Fruit fly (Drosophila melanogaster) whole organism, embryonic: Measurements from ENCODE around the gene Rab5.

Experiments used
- CG10959 ChIP-seq: fragments of 200-800 bp; sonication (Bioruptor generic); IDR thresholded peaks from 2 replicates; pipeline ENCODE4 v1.3.6; 2022; ENCODE audit warnings: missing biosample characterization, missing genetic modification characterization
- CG11398 ChIP-seq: fragments of 200-800 bp; sonication (Bioruptor generic); optimal IDR thresholded peaks from 2 replicates; lab custom pipeline; 2016; ENCODE audit warnings: missing biosample characterization, missing genetic modification characterization
- CG11504 ChIP-seq: fragments of 200-800 bp; sonication (Bioruptor generic); optimal IDR thresholded peaks from 3 replicates; lab custom pipeline; 2019; ENCODE audit warnings: missing biosample characterization, mild to moderate bottlenecking, missing genetic modification characterization, moderate library complexity
- CG11695 ChIP-seq: fragments of 200-800 bp; sonication (Bioruptor generic); IDR thresholded peaks from 3 replicates; pipeline ENCODE4 v1.3.6; 2022; ENCODE audit warnings: missing biosample characterization, missing genetic modification characterization
- CG12391 ChIP-seq: fragments of 200-800 bp; sonication (Bioruptor generic); optimal IDR thresholded peaks from 3 replicates; lab custom pipeline; 2018; ENCODE audit warnings: missing biosample characterization, mild to moderate bottlenecking, missing genetic modification characterization, moderate library complexity
- CG13775 ChIP-seq: fragments of 200-800 bp; sonication (Bioruptor generic); optimal IDR thresholded peaks from 3 replicates; lab custom pipeline; 2017; ENCODE audit warnings: missing biosample characterization, mild to moderate bottlenecking, missing genetic modification characterization
- CG14667 ChIP-seq: fragments of 200-800 bp; sonication (Bioruptor generic); IDR thresholded peaks from 2 replicates; pipeline ENCODE4 v1.3.6; 2022; ENCODE audit warnings: missing biosample characterization, missing genetic modification characterization
- CG1603 ChIP-seq: fragments of 200-800 bp; sonication (Bioruptor generic); optimal IDR thresholded peaks from 2 replicates; lab custom pipeline; 2019; ENCODE audit warnings: missing biosample characterization, mild to moderate bottlenecking, missing genetic modification characterization, moderate library complexity
- CG16779 ChIP-seq: fragments of 200-800 bp; sonication (Bioruptor generic); IDR thresholded peaks from 2 replicates; pipeline ENCODE4 v1.3.6; 2022; ENCODE audit warnings: missing biosample characterization, missing genetic modification characterization
- CG4282 ChIP-seq: fragments of 200-800 bp; sonication (Bioruptor generic); optimal IDR thresholded peaks from 2 replicates; lab custom pipeline; 2016; ENCODE audit warnings: missing biosample characterization, missing genetic modification characterization
- CG4328 ChIP-seq: fragments of 200-800 bp; sonication (Bioruptor generic); optimal IDR thresholded peaks from 3 replicates; lab custom pipeline; 2017; ENCODE audit warnings: missing biosample characterization, missing genetic modification reagents, missing genetic modification characterization
- CG5245 ChIP-seq: fragments of 200-800 bp; sonication (Bioruptor generic); optimal IDR thresholded peaks from 3 replicates; lab custom pipeline; 2016; ENCODE audit warnings: missing biosample characterization, missing genetic modification characterization
- CG6813 ChIP-seq: fragments of 200-800 bp; sonication (Bioruptor generic); optimal IDR thresholded peaks from 2 replicates; lab custom pipeline; 2017; ENCODE audit warnings: missing biosample characterization, missing genetic modification characterization, mild to moderate bottlenecking, moderate library complexity, missing genetic modification reagents
- CG7786 ChIP-seq: fragments of 200-800 bp; sonication (Bioruptor generic); optimal IDR thresholded peaks from 2 replicates; lab custom pipeline; 2016; ENCODE audit warnings: missing biosample characterization, missing genetic modification characterization
- CG8281 ChIP-seq: fragments of 200-800 bp; sonication (Bioruptor generic); optimal IDR thresholded peaks from 2 replicates; lab custom pipeline; 2018; ENCODE audit warnings: missing biosample characterization, mild to moderate bottlenecking, missing genetic modification characterization, moderate library complexity
- CG8478 ChIP-seq: fragments of >200 bp; optimal IDR thresholded peaks from 2 replicates; lab custom pipeline; 2018
- Doc2 ChIP-seq: fragments of 200-800 bp; sonication (Bioruptor generic); IDR thresholded peaks from 2 replicates; pipeline ENCODE4 v1.3.6; 2022; ENCODE audit warnings: missing biosample characterization, missing genetic modification characterization
- Fer3 ChIP-seq: fragments of 200-800 bp; sonication (Bioruptor generic); optimal IDR thresholded peaks from 2 replicates; lab custom pipeline; 2018; ENCODE audit warnings: missing biosample characterization, mild to moderate bottlenecking, missing genetic modification characterization, moderate library complexity
- HLH3B ChIP-seq: fragments of 200-800 bp; sonication (Bioruptor generic); IDR thresholded peaks from 2 replicates; pipeline ENCODE4 v1.3.6; 2022; ENCODE audit warnings: missing biosample characterization, missing genetic modification characterization
- Myb ChIP-seq: fragments of 200-800 bp; sonication (Bioruptor generic); optimal IDR thresholded peaks from 2 replicates; lab custom pipeline; 2016; ENCODE audit warnings: missing biosample characterization, missing genetic modification characterization
- Nf-YA ChIP-seq: fragments of 200-800 bp; sonication (Bioruptor generic); IDR thresholded peaks from 2 replicates; pipeline ENCODE4 v1.3.6; 2022; ENCODE audit warnings: missing biosample characterization, missing genetic modification characterization
- Nf-YB ChIP-seq: fragments of 200-800 bp; sonication (Bioruptor generic); optimal IDR thresholded peaks from 3 replicates; lab custom pipeline; 2019; ENCODE audit warnings: missing biosample characterization, mild to moderate bottlenecking, missing genetic modification characterization, moderate library complexity
- Sin3A ChIP-seq: fragments of >200 bp; optimal IDR thresholded peaks from 2 replicates; lab custom pipeline; 2018
- br ChIP-seq: fragments of >200 bp; optimal IDR thresholded peaks from 2 replicates; lab custom pipeline; 2017
- chn ChIP-seq: fragments of 200-800 bp; sonication (Bioruptor generic); optimal IDR thresholded peaks from 2 replicates; lab custom pipeline; 2016; ENCODE audit warnings: missing biosample characterization, missing genetic modification characterization
- ci ChIP-seq: fragments of 200-800 bp; sonication (Bioruptor generic); IDR thresholded peaks from 3 replicates; pipeline ENCODE4 v1.3.6; 2022; ENCODE audit warnings: missing biosample characterization, missing genetic modification characterization
- da ChIP-seq: fragments of 200-800 bp; sonication (Bioruptor generic); optimal IDR thresholded peaks from 2 replicates; lab custom pipeline; 2016; ENCODE audit warnings: missing biosample characterization, missing genetic modification characterization
- dati ChIP-seq: fragments of 200-800 bp; sonication (Bioruptor generic); IDR thresholded peaks from 2 replicates; pipeline ENCODE4 v1.3.6; 2022; ENCODE audit warnings: missing biosample characterization, missing genetic modification characterization
- dmrt11E ChIP-seq: fragments of 200-800 bp; sonication (Bioruptor generic); optimal IDR thresholded peaks from 3 replicates; lab custom pipeline; 2018; ENCODE audit warnings: missing biosample characterization, mild to moderate bottlenecking, missing genetic modification characterization, moderate library complexity
- eyg ChIP-seq: fragments of 200-800 bp; sonication (Bioruptor generic); optimal IDR thresholded peaks from 3 replicates; lab custom pipeline; 2016; ENCODE audit warnings: missing biosample characterization, missing genetic modification characterization
- ftz-f1 ChIP-seq: fragments of 200-800 bp; sonication (Bioruptor generic); optimal IDR thresholded peaks from 2 replicates; lab custom pipeline; 2016; ENCODE audit warnings: missing biosample characterization, missing genetic modification characterization
- her ChIP-seq: fragments of 200-800 bp; sonication (Bioruptor generic); optimal IDR thresholded peaks from 2 replicates; lab custom pipeline; 2016; ENCODE audit warnings: missing biosample characterization, missing genetic modification characterization
- ken ChIP-seq: fragments of 200-800 bp; sonication (Bioruptor generic); IDR thresholded peaks from 3 replicates; pipeline ENCODE4 v1.3.6; 2022; ENCODE audit warnings: missing biosample characterization, missing genetic modification characterization
- luna ChIP-seq: fragments of 200-800 bp; sonication (Bioruptor generic); optimal IDR thresholded peaks from 2 replicates; lab custom pipeline; 2016; ENCODE audit warnings: missing biosample characterization, missing genetic modification characterization
- nom ChIP-seq: fragments of 200-800 bp; sonication (Bioruptor generic); optimal IDR thresholded peaks from 2 replicates; lab custom pipeline; 2017; ENCODE audit warnings: missing biosample characterization, missing genetic modification characterization, mild to moderate bottlenecking, moderate library complexity, missing genetic modification reagents
- otp ChIP-seq: fragments of 200-800 bp; sonication (Bioruptor generic); IDR thresholded peaks from 3 replicates; pipeline ENCODE4, ENCODE4 v1.3.6; 2022; ENCODE audit warnings: missing biosample characterization, missing genetic modification characterization
- pros ChIP-seq: fragments of 200-800 bp; sonication (Bioruptor generic); optimal IDR thresholded peaks from 3 replicates; lab custom pipeline; 2019; ENCODE audit warnings: missing biosample characterization, mild to moderate bottlenecking, missing genetic modification characterization, moderate library complexity
- psq ChIP-seq: fragments of 200-800 bp; sonication (Bioruptor generic); optimal IDR thresholded peaks from 2 replicates; lab custom pipeline; 2017; ENCODE audit warnings: missing biosample characterization, missing genetic modification characterization
- salm ChIP-seq: fragments of 200-800 bp; sonication (Bioruptor generic); optimal IDR thresholded peaks from 2 replicates; lab custom pipeline; 2018; ENCODE audit warnings: missing biosample characterization, mild to moderate bottlenecking, missing genetic modification characterization
- sisA ChIP-seq: fragments of 200-800 bp; sonication (Bioruptor generic); IDR thresholded peaks from 2 replicates; pipeline ENCODE4 v1.3.6; 2022; ENCODE audit warnings: missing biosample characterization, missing genetic modification characterization
- twi ChIP-seq: fragments of 200-800 bp; optimal IDR thresholded peaks from 2 replicates; lab custom pipeline; 2019; ENCODE audit warnings: missing biosample characterization, mild to moderate bottlenecking, missing genetic modification characterization, moderate library complexity
- z ChIP-seq: fragments of 200-800 bp; sonication (Bioruptor generic); IDR thresholded peaks from 3 replicates; pipeline ENCODE4 v1.3.6; 2022; ENCODE audit warnings: missing biosample characterization, missing genetic modification characterization
- zfh1 ChIP-seq: fragments of 200-800 bp; sonication (Bioruptor generic); IDR thresholded peaks from 3 replicates; pipeline ENCODE4 v1.3.6; 2022; ENCODE audit warnings: missing biosample characterization, missing genetic modification characterization

The Rab5 gene

DNA sequence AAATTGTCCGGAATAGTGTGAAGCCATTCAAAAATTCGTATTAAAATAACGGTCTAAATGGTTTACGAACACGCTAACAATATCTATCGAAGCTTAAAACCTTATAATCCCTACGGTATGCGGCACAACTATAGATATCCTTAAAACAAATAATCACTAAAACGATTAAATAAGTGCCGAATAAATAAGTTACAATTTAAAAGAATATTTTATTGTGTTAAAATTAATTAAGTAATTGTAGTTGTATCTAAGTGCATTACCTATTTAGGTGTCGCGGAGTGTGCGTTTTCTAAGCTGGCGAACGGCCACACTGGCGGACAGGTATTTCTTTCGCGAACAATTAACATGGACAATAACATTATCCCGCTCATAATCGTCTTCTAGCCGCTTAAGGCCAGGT is 15.7 kb upstream of the Rab5 start, which contains the start of gene Eogt (continued):
- no peak for TF ChIP-seq CG4282 (GFP tag; lab: Kevin White, UChicago)
- TF ChIP-seq Nf-YA (GFP tag; lab: Robert Waterston, UW): peak; percentile 94
- TF ChIP-seq ci (GFP tag; lab: Robert Waterston, UW): peak; percentile 98
- TF ChIP-seq psq (GFP tag; lab: Kevin White, UChicago): peak; percentile 77
- TF ChIP-seq dati: peak; percentile 95
- TF ChIP-seq CG14667: peak; percentile 95
- TF ChIP-seq CG5245 (GFP tag; lab: Kevin White, UChicago): peak; percentile 85
- TF ChIP-seq salm: peak; percentile 90
- TF ChIP-seq CG13775 (GFP tag; lab: Kevin White, UChicago): peak; percentile 93
- TF ChIP-seq Sin3A: peak; percentile 31
- no peak for TF ChIP-seq br (lab: Kevin White, UChicago)
- peak; percentile 96 for TF ChIP-seq HLH3B (GFP tag; lab: Robert Waterston, UW)
- peak; percentile 89 for TF ChIP-seq Fer3
- TF ChIP-seq eyg (GFP tag; lab: Kevin White, UChicago): no peak
- TF ChIP-seq CG10959 (GFP tag; lab: Robert Waterston, UW): peak; percentile 97
- TF ChIP-seq otp (GFP tag; lab: Robert Waterston, UW): peak; percentile 96
- no peak for TF ChIP-seq pros
- peak; percentile 77 for TF ChIP-seq Nf-YB (GFP tag; lab: Kevin White, UChicago)
- TF ChIP-seq Myb (GFP tag; lab: Kevin White, UChicago): peak; percentile 95
- TF ChIP-seq CG4328 (GFP tag; lab: Kevin White, UChicago): peak; percentile 60
- no peak for TF ChIP-seq luna (GFP tag; lab: Kevin White, UChicago)
- peak; percentile 75 for TF ChIP-seq CG8281 (tag; lab: Kevin White, UChicago)
- peak; percentile 90 for TF ChIP-seq twi
- TF ChIP-seq dmrt11E (tag; lab: Kevin White, UChicago): peak; percentile 98
- TF ChIP-seq Doc2 (GFP tag; lab: Robert Waterston, UW): 0 out of 2 replicates have a peak, but pooled peaks have one; percentile 67
- peak; percentile 86 for TF ChIP-seq chn
- no peak for TF ChIP-seq da (GFP tag; lab: Kevin White, UChicago)
- peak; percentile 81 for TF ChIP-seq nom
- TF ChIP-seq ken (GFP tag; lab: Robert Waterston, UW): peak; percentile 98

DNA sequence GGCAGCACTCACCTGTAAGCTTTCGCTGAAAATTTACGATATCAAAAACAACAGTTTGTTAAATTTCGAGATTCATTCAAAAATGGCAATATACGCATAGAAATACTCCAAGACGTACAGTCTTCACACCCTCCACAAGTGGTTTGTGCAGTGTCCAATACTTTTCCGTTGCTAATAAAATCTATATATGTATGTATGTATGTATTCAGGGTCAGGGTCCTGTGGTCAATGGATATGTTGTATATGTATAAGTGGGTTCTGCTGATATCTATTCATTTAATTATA is 11.3 kb upstream of the Rab5 start:
- TF ChIP-seq her: no peak
- TF ChIP-seq CG7786 (GFP tag; lab: Kevin White, UChicago): no peak
- peak; percentile 15; the same call in 1 of the 3 replicates for TF ChIP-seq CG11695 (GFP tag; lab: Robert Waterston, UW)
- TF ChIP-seq CG16779 (GFP tag; lab: Robert Waterston, UW): 0 out of 2 replicates have a peak, but pooled peaks have one; percentile 11
- TF ChIP-seq CG11398 (GFP tag; lab: Kevin White, UChicago): no peak
- TF ChIP-seq z (GFP tag; lab: Robert Waterston, UW): no peak
- peak; percentile 23 for TF ChIP-seq CG6813
- 0 out of 3 replicates have a peak, but pooled peaks have one; percentile 33 for TF ChIP-seq zfh1 (GFP tag; lab: Robert Waterston, UW)
- no peak for TF ChIP-seq sisA (GFP tag; lab: Robert Waterston, UW)
- peak; percentile 2 for TF ChIP-seq CG1603 (tag; lab: Kevin White, UChicago)
- TF ChIP-seq CG8478 (lab: Kevin White, UChicago): no peak
- TF ChIP-seq CG11504 (tag; lab: Kevin White, UChicago): no peak
- TF ChIP-seq CG12391: no peak
- no peak for TF ChIP-seq ftz-f1 (GFP tag; lab: Kevin White, UChicago)
